Fruit fly (Drosophila melanogaster) whole organism, embryonic: ENCODE results near the gene Pex10.

ENCODE experiments used
- BEAF-32 ChIP-seq: fragments of 200-800 bp; sonication (Bioruptor generic); optimal IDR thresholded peaks from 3 replicates; lab custom pipeline; 2017; ENCODE audit warnings: missing biosample characterization, missing genetic modification characterization, mild to moderate bottlenecking, moderate library complexity, missing genetic modification reagents
- Blimp-1 ChIP-seq: fragments of 200-800 bp; sonication (Bioruptor generic); optimal IDR thresholded peaks from 3 replicates; lab custom pipeline; 2018; ENCODE audit warnings: missing biosample characterization, missing genetic modification characterization, mild to moderate bottlenecking, moderate library complexity, missing genetic modification reagents
- CG10565 ChIP-seq: fragments of 200-800 bp; sonication (Bioruptor generic); optimal IDR thresholded peaks from 3 replicates; lab custom pipeline; 2016; ENCODE audit warnings: missing biosample characterization, mild to moderate bottlenecking, missing genetic modification characterization
- CG11456 ChIP-seq: fragments of 200-800 bp; sonication (Bioruptor generic); IDR thresholded peaks from 3 replicates; pipeline ENCODE4 v1.3.6; 2022; ENCODE audit warnings: missing biosample characterization, missing genetic modification characterization
- CG12391 ChIP-seq: fragments of 200-800 bp; sonication (Bioruptor generic); optimal IDR thresholded peaks from 3 replicates; lab custom pipeline; 2018; ENCODE audit warnings: missing biosample characterization, mild to moderate bottlenecking, missing genetic modification characterization, moderate library complexity
- CG13775 ChIP-seq: fragments of 200-800 bp; sonication (Bioruptor generic); optimal IDR thresholded peaks from 3 replicates; lab custom pipeline; 2017; ENCODE audit warnings: missing biosample characterization, mild to moderate bottlenecking, missing genetic modification characterization
- CG14441 ChIP-seq: fragments of 200-800 bp; sonication (Bioruptor generic); IDR thresholded peaks from 2 replicates; pipeline ENCODE4 v1.3.6; 2022; ENCODE audit warnings: missing biosample characterization, missing genetic modification characterization
- CG1603 ChIP-seq: fragments of 200-800 bp; sonication (Bioruptor generic); optimal IDR thresholded peaks from 2 replicates; lab custom pipeline; 2019; ENCODE audit warnings: missing biosample characterization, mild to moderate bottlenecking, missing genetic modification characterization, moderate library complexity
- CG17328 ChIP-seq: fragments of 200-800 bp; sonication (Bioruptor generic); IDR thresholded peaks from 2 replicates; pipeline ENCODE4 v1.3.6; 2022; ENCODE audit warnings: missing biosample characterization, missing genetic modification characterization
- CG18262 ChIP-seq: fragments of 200-800 bp; optimal IDR thresholded peaks from 3 replicates; lab custom pipeline; 2019; ENCODE audit warnings: missing biosample characterization, mild to moderate bottlenecking, missing genetic modification characterization, moderate library complexity
- CG2678 ChIP-seq: fragments of 200-800 bp; sonication (Bioruptor generic); optimal IDR thresholded peaks from 3 replicates; lab custom pipeline; 2019; ENCODE audit warnings: missing biosample characterization, mild to moderate bottlenecking, missing genetic modification characterization, moderate library complexity
- CG31224 ChIP-seq: fragments of 200-800 bp; sonication (Bioruptor generic); IDR thresholded peaks from 2 replicates; pipeline ENCODE4 v1.3.6; 2022; ENCODE audit warnings: missing biosample characterization, missing genetic modification characterization
- CG6689 ChIP-seq: fragments of 200-800 bp; sonication (Bioruptor generic); IDR thresholded peaks from 2 replicates; pipeline ENCODE4 v1.3.6; 2022; ENCODE audit warnings: missing biosample characterization, missing genetic modification characterization
- CG7271 ChIP-seq: fragments of 200-800 bp; sonication (Bioruptor generic); optimal IDR thresholded peaks from 2 replicates; lab custom pipeline; 2018; ENCODE audit warnings: missing biosample characterization, mild to moderate bottlenecking, missing genetic modification characterization, moderate library complexity
- CG7357 ChIP-seq: fragments of 200-800 bp; sonication (Bioruptor generic); IDR thresholded peaks from 3 replicates; pipeline ENCODE4 v1.3.6; 2022; ENCODE audit warnings: missing biosample characterization, missing genetic modification characterization
- CG9215 ChIP-seq: fragments of 200-800 bp; sonication (Bioruptor generic); IDR thresholded peaks from 2 replicates; pipeline ENCODE4 v1.3.6; 2022; ENCODE audit warnings: missing biosample characterization, missing genetic modification characterization
- CrebB ChIP-seq: fragments of 200-800 bp; sonication (Bioruptor generic); optimal IDR thresholded peaks from 3 replicates; lab custom pipeline; 2018; ENCODE audit warnings: missing biosample characterization, mild to moderate bottlenecking, missing genetic modification characterization
- D19A ChIP-seq: fragments of 200-800 bp; optimal IDR thresholded peaks from 3 replicates; lab custom pipeline; 2019; ENCODE audit warnings: missing biosample characterization, mild to moderate bottlenecking, missing genetic modification characterization, moderate library complexity
- Dad ChIP-seq: fragments of 200-800 bp; sonication (Bioruptor generic); optimal IDR thresholded peaks from 3 replicates; lab custom pipeline; 2016; ENCODE audit warnings: missing biosample characterization, missing genetic modification characterization
- Dfd ChIP-seq, 2 experiments: fragments of >200 bp; optimal IDR thresholded peaks; 2 replicates each; lab custom pipeline; 2017; ENCODE audit warnings: missing biosample characterization in 2 of 2, missing genetic modification characterization in 2 of 2
- Doc3 ChIP-seq: fragments of 200-800 bp; sonication (Bioruptor generic); IDR thresholded peaks from 3 replicates; pipeline ENCODE4 v1.3.6; 2022; ENCODE audit warnings: missing biosample characterization, missing genetic modification characterization; ENCODE audit not compliant: partially characterized antibody
- HLH3B ChIP-seq: fragments of 200-800 bp; sonication (Bioruptor generic); IDR thresholded peaks from 2 replicates; pipeline ENCODE4 v1.3.6; 2022; ENCODE audit warnings: missing biosample characterization, missing genetic modification characterization
- HmgD ChIP-seq: fragments of 200-800 bp; sonication (Bioruptor generic); optimal IDR thresholded peaks from 3 replicates; lab custom pipeline; 2016; ENCODE audit warnings: missing biosample characterization, missing genetic modification characterization
- Hr39 ChIP-seq: fragments of >200 bp; optimal IDR thresholded peaks from 2 replicates; lab custom pipeline; 2017
- Lpt ChIP-seq: fragments of >200 bp; optimal IDR thresholded peaks from 2 replicates; lab custom pipeline; 2018; ENCODE audit warnings: missing biosample characterization, missing genetic modification characterization
- PHDP ChIP-seq: fragments of 200-800 bp; sonication (Bioruptor generic); optimal IDR thresholded peaks from 3 replicates; lab custom pipeline; 2018; ENCODE audit warnings: missing biosample characterization, mild to moderate bottlenecking, missing genetic modification characterization, moderate library complexity
- Ptx1 ChIP-seq: fragments of 200-800 bp; sonication (Bioruptor generic); IDR thresholded peaks from 2 replicates; pipeline ENCODE4 v1.3.6; 2022; ENCODE audit warnings: missing biosample characterization, missing genetic modification characterization
- ara ChIP-seq: fragments of 200-800 bp; sonication (Bioruptor generic); IDR thresholded peaks from 2 replicates; pipeline ENCODE4 v1.3.6; 2022; ENCODE audit warnings: missing biosample characterization, missing genetic modification characterization
- bsh ChIP-seq, 2 experiments: fragments of 200-800 bp; sonication (Bioruptor generic); optimal IDR thresholded peaks; 2 replicates each; lab custom pipeline; 2017 to 2018; ENCODE audit warnings: mild to moderate bottlenecking in 2 of 2, missing biosample characterization in 2 of 2, missing genetic modification characterization in 2 of 2, moderate library complexity in 1 of 2
- danr ChIP-seq: fragments of 200-800 bp; sonication (Bioruptor generic); IDR thresholded peaks from 2 replicates; pipeline ENCODE4 v1.3.6; 2022; ENCODE audit warnings: missing biosample characterization, missing genetic modification characterization
- dmrt99B ChIP-seq: fragments of 200-800 bp; sonication (Bioruptor generic); optimal IDR thresholded peaks from 2 replicates; lab custom pipeline; 2018; ENCODE audit warnings: missing biosample characterization, mild to moderate bottlenecking, missing genetic modification characterization, moderate library complexity
- esg ChIP-seq: fragments of 200-800 bp; sonication (Bioruptor generic); conservative IDR thresholded peaks from 2 replicates; pipeline ENCODE4 v1.3.6; 2022; ENCODE audit warnings: missing biosample characterization, missing genetic modification characterization
- fd64A ChIP-seq: fragments of 200-800 bp; sonication (Bioruptor generic); optimal IDR thresholded peaks from 3 replicates; lab custom pipeline; 2018; ENCODE audit warnings: missing biosample characterization, mild to moderate bottlenecking, missing genetic modification characterization
- gsb ChIP-seq: fragments of 200-800 bp; sonication (Bioruptor generic); IDR thresholded peaks from 2 replicates; pipeline ENCODE4 v1.3.6; 2022; ENCODE audit warnings: missing biosample characterization, missing genetic modification characterization
- gt ChIP-seq: fragments of 200-800 bp; sonication (Bioruptor generic); IDR thresholded peaks from 2 replicates; pipeline ENCODE4 v1.3.6; 2022; ENCODE audit warnings: missing biosample characterization, missing genetic modification characterization
- hbn ChIP-seq: fragments of 200-800 bp; sonication (Bioruptor generic); IDR thresholded peaks from 2 replicates; pipeline ENCODE4 v1.3.6; 2022; ENCODE audit warnings: missing biosample characterization, missing genetic modification characterization; ENCODE audit not compliant: partially characterized antibody
- hkb ChIP-seq, 2 experiments: fragments of 200-800 bp in 1 of 2; fragments of >200 bp in 1 of 2; sonication (Bioruptor generic) in 1 of 2; IDR thresholded peaks in 1 of 2; optimal IDR thresholded peaks in 1 of 2; 2 replicates each; pipeline versions ENCODE4 v1.3.6 to Lab custom; 2017 to 2022; ENCODE audit warnings: missing biosample characterization in 1 of 2, missing genetic modification characterization in 1 of 2
- jing ChIP-seq: fragments of 200-800 bp; sonication (Bioruptor generic); optimal IDR thresholded peaks from 2 replicates; lab custom pipeline; 2018; ENCODE audit warnings: missing biosample characterization, mild to moderate bottlenecking, missing genetic modification characterization
- kni ChIP-seq: fragments of 200-800 bp; sonication (Bioruptor generic); optimal IDR thresholded peaks from 3 replicates; lab custom pipeline; 2017; ENCODE audit warnings: mild to moderate bottlenecking, missing biosample characterization, missing genetic modification reagents, missing genetic modification characterization
- nerfin-2 ChIP-seq: fragments of 200-800 bp; sonication (Bioruptor generic); IDR thresholded peaks from 2 replicates; pipeline ENCODE4 v1.3.6; 2022; ENCODE audit warnings: missing biosample characterization, missing genetic modification characterization; ENCODE audit not compliant: partially characterized antibody
- pan ChIP-seq, 4 experiments: fragments of >200 bp in 3 of 4; fragments of 200-800 bp in 1 of 4; sonication (Bioruptor generic) in 1 of 4; optimal IDR thresholded peaks in 3 of 4; IDR thresholded peaks in 1 of 4; 2 replicates each; pipeline versions ENCODE4 v1.3.6 to Lab custom; 2017 to 2022; ENCODE audit warnings: missing biosample characterization in 2 of 4, missing genetic modification characterization in 2 of 4, mixed read lengths in 1 of 4
- pfk ChIP-seq: fragments of 200-800 bp; sonication (Bioruptor generic); optimal IDR thresholded peaks from 2 replicates; lab custom pipeline; 2018; ENCODE audit warnings: missing biosample characterization, mild to moderate bottlenecking, missing genetic modification characterization, moderate library complexity
- phol ChIP-seq: fragments of 200-800 bp; sonication (Bioruptor generic); optimal IDR thresholded peaks from 3 replicates; lab custom pipeline; 2018; ENCODE audit warnings: missing biosample characterization, mild to moderate bottlenecking, missing genetic modification characterization, moderate library complexity
- prd ChIP-seq, 3 experiments: fragments of >200 bp in 2 of 3; fragments of 200-800 bp in 1 of 3; sonication (Bioruptor generic) in 1 of 3; optimal IDR thresholded peaks in 2 of 3; IDR thresholded peaks in 1 of 3; 2 replicates in 2 of 3; 3 replicates in 1 of 3; pipeline versions ENCODE4 v1.3.6 to Lab custom; 2017 to 2022; ENCODE audit warnings: missing biosample characterization in 1 of 3, missing genetic modification characterization in 1 of 3
- rib ChIP-seq: fragments of 200-800 bp; sonication (Bioruptor generic); IDR thresholded peaks from 2 replicates; pipeline ENCODE4 v1.3.6; 2022; ENCODE audit warnings: missing biosample characterization, missing genetic modification characterization
- salm ChIP-seq: fragments of 200-800 bp; sonication (Bioruptor generic); optimal IDR thresholded peaks from 2 replicates; lab custom pipeline; 2018; ENCODE audit warnings: missing biosample characterization, mild to moderate bottlenecking, missing genetic modification characterization
- stc ChIP-seq: fragments of 200-800 bp; sonication (Bioruptor generic); IDR thresholded peaks from 2 replicates; pipeline ENCODE4 v1.3.6; 2022; ENCODE audit warnings: missing biosample characterization, missing genetic modification characterization
- tap ChIP-seq: fragments of 200-800 bp; optimal IDR thresholded peaks from 3 replicates; lab custom pipeline; 2019; ENCODE audit warnings: missing biosample characterization, mild to moderate bottlenecking, missing genetic modification characterization, moderate library complexity
- twi ChIP-seq: fragments of 200-800 bp; optimal IDR thresholded peaks from 2 replicates; lab custom pipeline; 2019; ENCODE audit warnings: missing biosample characterization, mild to moderate bottlenecking, missing genetic modification characterization, moderate library complexity

The Pex10 gene

dm6 chr3L:1584781-1585180 is 26.8 kb downstream of the Pex10 start (continued):
- no peak for TF ChIP-seq kni (GFP tag; lab: Kevin White, UChicago)
- TF ChIP-seq Doc3 (GFP tag; lab: Robert Waterston, UW), result no peak
- peak; percentile 51 for TF ChIP-seq Ptx1 (GFP tag; lab: Robert Waterston, UW)
- TF ChIP-seq twi (tag; lab: Kevin White, UChicago), result no peak
- TF ChIP-seq rib (GFP tag; lab: Robert Waterston, UW), result no peak
- TF ChIP-seq CG13775, result no peak
- no peak for TF ChIP-seq BEAF-32 (GFP tag; lab: Kevin White, UChicago)
- no peak for TF ChIP-seq prd (optimal IDR thresholded peaks at IDR 0.05; lab: Kevin White, UChicago)
- TF ChIP-seq prd (GFP tag; IDR thresholded peaks at IDR 0.05; lab: Robert Waterston, UW), result peak; percentile 48; the same call in 2 of the 3 replicates
- no peak for TF ChIP-seq CG7271 (tag; lab: Kevin White, UChicago)
- TF ChIP-seq jing (GFP tag; lab: Kevin White, UChicago), result no peak
- TF ChIP-seq CG14441, result 0 out of 2 replicates have a peak, but pooled peaks have one; percentile 25
- TF ChIP-seq fd64A (GFP tag; lab: Kevin White, UChicago), result no peak
- peak; percentile 38 for TF ChIP-seq phol
- TF ChIP-seq CG7357 (GFP tag; lab: Robert Waterston, UW), result peak; percentile 38; the same call in 1 of the 3 replicates
- TF ChIP-seq CG18262, result peak; percentile 46
- TF ChIP-seq Hr39 (lab: Kevin White, UChicago), result no peak
- TF ChIP-seq CG17328 (GFP tag; lab: Robert Waterston, UW), result peak; percentile 33; the same call in 1 of the 2 replicates
- TF ChIP-seq pfk, result no peak
- peak; percentile 28 for TF ChIP-seq CG2678
- no peak for TF ChIP-seq HmgD (GFP tag; lab: Kevin White, UChicago)
- TF ChIP-seq gsb (GFP tag; lab: Robert Waterston, UW), result no peak
- TF ChIP-seq dmrt99B (tag; lab: Kevin White, UChicago), result peak; percentile 69
- peak; percentile 13 for TF ChIP-seq CG1603 (tag; lab: Kevin White, UChicago)
- no peak for TF ChIP-seq hbn (GFP tag; lab: Robert Waterston, UW)
- peak; percentile 0 for TF ChIP-seq Dad
- no peak for TF ChIP-seq nerfin-2 (GFP tag; lab: Robert Waterston, UW)
- TF ChIP-seq PHDP (tag; lab: Kevin White, UChicago), result no peak
- TF ChIP-seq CG9215 (GFP tag; lab: Robert Waterston, UW), result no peak
- TF ChIP-seq Dfd (GFP tag; optimal IDR thresholded peaks at IDR 0.05; lab: Kevin White, UChicago), result no peak
- peak; percentile 47 for TF ChIP-seq tap
- TF ChIP-seq esg (GFP tag; lab: Robert Waterston, UW), result no peak
- 0 out of 2 replicates have a peak, but pooled peaks have one; percentile 30 for TF ChIP-seq stc (GFP tag; lab: Robert Waterston, UW)
- no peak for TF ChIP-seq CG31224
- TF ChIP-seq CG11456 (GFP tag; lab: Robert Waterston, UW), result peak; percentile 53; the same call in 2 of the 3 replicates
- peak; percentile 45; the same call in 1 of the 2 replicates for TF ChIP-seq HLH3B (GFP tag; lab: Robert Waterston, UW)
- no peak for TF ChIP-seq Lpt (GFP tag; lab: Kevin White, UChicago)
- TF ChIP-seq ara (GFP tag; lab: Robert Waterston, UW), result peak; percentile 50; the same call in 1 of the 2 replicates
- TF ChIP-seq gt (GFP tag; lab: Robert Waterston, UW), result 0 out of 2 replicates have a peak, but pooled peaks have one; percentile 12
- TF ChIP-seq bsh (GFP tag; optimal IDR thresholded peaks at IDR 0.05; lab: Kevin White, UChicago), result peak in 1 of 2 experiments; percentile 44
- no peak for TF ChIP-seq salm
- no peak for TF ChIP-seq CG12391 (tag; lab: Kevin White, UChicago)
- TF ChIP-seq Blimp-1 (GFP tag; lab: Kevin White, UChicago), result peak; percentile 43
- TF ChIP-seq CG6689 (GFP tag; lab: Robert Waterston, UW), result peak; percentile 65
- no peak for TF ChIP-seq CrebB
- TF ChIP-seq D19A (tag; lab: Kevin White, UChicago), result peak; percentile 81
- TF ChIP-seq CG10565 (GFP tag; lab: Kevin White, UChicago), result no peak
- no peak for TF ChIP-seq pan (optimal IDR thresholded peaks at IDR 0.05; lab: Kevin White, UChicago)
- TF ChIP-seq pan (GFP tag; optimal IDR thresholded peaks at IDR 0.05 in 1 of 2, IDR thresholded peaks at IDR 0.05 in 1 of 2), result peak in 1 of 2 experiments; percentile 47
- TF ChIP-seq danr (GFP tag; lab: Robert Waterston, UW), result no peak
- TF ChIP-seq hkb (optimal IDR thresholded peaks at IDR 0.05; lab: Kevin White, UChicago), result no peak
- 0 out of 2 replicates have a peak, but pooled peaks have one; percentile 34 for TF ChIP-seq hkb (GFP tag; IDR thresholded peaks at IDR 0.05; lab: Robert Waterston, UW)
